Fruit fly (Drosophila melanogaster) whole organism, embryonic: ENCODE data around the gene CG17221.

Experiments
- Ada2b ChIP-seq: fragments of 200-800 bp; sonication (Bioruptor generic); IDR thresholded peaks from 2 replicates; pipeline ENCODE4 v1.3.6; 2022; ENCODE audit warnings: missing biosample characterization, missing genetic modification characterization
- BtbVII ChIP-seq: fragments of 200-800 bp; sonication (Bioruptor generic); optimal IDR thresholded peaks from 3 replicates; lab custom pipeline; 2017; ENCODE audit warnings: missing biosample characterization, mild to moderate bottlenecking, missing genetic modification characterization
- CG1024 ChIP-seq: fragments of 200-800 bp; sonication (Bioruptor generic); IDR thresholded peaks from 2 replicates; pipeline ENCODE4 v1.3.6; 2022; ENCODE audit warnings: missing biosample characterization, missing genetic modification characterization
- CG10431 ChIP-seq: fragments of 200-800 bp; sonication (Bioruptor generic); optimal IDR thresholded peaks from 3 replicates; lab custom pipeline; 2018; ENCODE audit warnings: missing biosample characterization, mild to moderate bottlenecking, missing genetic modification characterization
- CG14965 ChIP-seq: fragments of 200-800 bp; sonication (Bioruptor generic); optimal IDR thresholded peaks from 2 replicates; lab custom pipeline; 2016; ENCODE audit warnings: missing biosample characterization, missing genetic modification characterization, borderline replicate concordance
- CG15696 ChIP-seq: fragments of 200-800 bp; sonication (Bioruptor generic); optimal IDR thresholded peaks from 2 replicates; lab custom pipeline; 2019; ENCODE audit warnings: missing biosample characterization, mild to moderate bottlenecking, missing genetic modification characterization, moderate library complexity
- CG1603 ChIP-seq: fragments of 200-800 bp; sonication (Bioruptor generic); optimal IDR thresholded peaks from 2 replicates; lab custom pipeline; 2019; ENCODE audit warnings: missing biosample characterization, mild to moderate bottlenecking, missing genetic modification characterization, moderate library complexity
- CG17328 ChIP-seq: fragments of 200-800 bp; sonication (Bioruptor generic); IDR thresholded peaks from 2 replicates; pipeline ENCODE4 v1.3.6; 2022; ENCODE audit warnings: missing biosample characterization, missing genetic modification characterization
- CG2712 ChIP-seq: fragments of 200-800 bp; optimal IDR thresholded peaks from 3 replicates; lab custom pipeline; 2019; ENCODE audit warnings: missing biosample characterization, mild to moderate bottlenecking, missing genetic modification characterization, moderate library complexity
- CG32767 ChIP-seq: fragments of 200-800 bp; sonication (Bioruptor generic); IDR thresholded peaks from 2 replicates; pipeline ENCODE4 v1.3.6; 2022; ENCODE audit warnings: missing biosample characterization, missing genetic modification characterization
- CG3726 ChIP-seq: fragments of 200-800 bp; sonication (Bioruptor generic); IDR thresholded peaks from 3 replicates; pipeline ENCODE4, ENCODE4 v1.3.6; 2022; ENCODE audit warnings: missing biosample characterization, missing genetic modification characterization
- CG6654 ChIP-seq: fragments of 200-800 bp; sonication (Bioruptor generic); optimal IDR thresholded peaks from 2 replicates; lab custom pipeline; 2017; ENCODE audit warnings: missing biosample characterization, mild to moderate bottlenecking, missing genetic modification characterization
- CG6689 ChIP-seq: fragments of 200-800 bp; sonication (Bioruptor generic); IDR thresholded peaks from 2 replicates; pipeline ENCODE4 v1.3.6; 2022; ENCODE audit warnings: missing biosample characterization, missing genetic modification characterization
- CG7271 ChIP-seq: fragments of 200-800 bp; sonication (Bioruptor generic); optimal IDR thresholded peaks from 2 replicates; lab custom pipeline; 2018; ENCODE audit warnings: missing biosample characterization, mild to moderate bottlenecking, missing genetic modification characterization, moderate library complexity
- CG8478 ChIP-seq: fragments of >200 bp; optimal IDR thresholded peaks from 2 replicates; lab custom pipeline; 2018
- CG9437 ChIP-seq: fragments of 200-800 bp; sonication (Bioruptor generic); optimal IDR thresholded peaks from 2 replicates; lab custom pipeline; 2018; ENCODE audit warnings: missing biosample characterization, mild to moderate bottlenecking, missing genetic modification characterization
- CG9727 ChIP-seq: fragments of 200-800 bp; sonication (Bioruptor generic); optimal IDR thresholded peaks from 3 replicates; lab custom pipeline; 2017; ENCODE audit warnings: missing biosample characterization, mild to moderate bottlenecking, missing genetic modification characterization
- Dad ChIP-seq: fragments of 200-800 bp; sonication (Bioruptor generic); optimal IDR thresholded peaks from 3 replicates; lab custom pipeline; 2016; ENCODE audit warnings: missing biosample characterization, missing genetic modification characterization
- Fer3 ChIP-seq: fragments of 200-800 bp; sonication (Bioruptor generic); optimal IDR thresholded peaks from 2 replicates; lab custom pipeline; 2018; ENCODE audit warnings: missing biosample characterization, mild to moderate bottlenecking, missing genetic modification characterization, moderate library complexity
- HmgZ ChIP-seq: fragments of 200-800 bp; sonication (Bioruptor generic); optimal IDR thresholded peaks from 2 replicates; lab custom pipeline; 2018; ENCODE audit warnings: missing biosample characterization, mild to moderate bottlenecking, missing genetic modification characterization
- NFAT ChIP-seq: fragments of 200-800 bp; sonication (Bioruptor generic); IDR thresholded peaks from 2 replicates; pipeline ENCODE4 v1.3.6; 2022; ENCODE audit warnings: missing biosample characterization, missing genetic modification characterization
- Nf-YC ChIP-seq: fragments of 200-800 bp; optimal IDR thresholded peaks from 3 replicates; lab custom pipeline; 2019; ENCODE audit warnings: missing biosample characterization, mild to moderate bottlenecking, missing genetic modification characterization, moderate library complexity
- Sin3A ChIP-seq: fragments of >200 bp; optimal IDR thresholded peaks from 2 replicates; lab custom pipeline; 2018
- Usf ChIP-seq: fragments of 200-800 bp; sonication (Bioruptor generic); optimal IDR thresholded peaks from 2 replicates; lab custom pipeline; 2017; ENCODE audit warnings: missing genotype, missing biosample characterization, missing genetic modification characterization
- Vsx1 ChIP-seq: fragments of 200-800 bp; sonication (Bioruptor generic); optimal IDR thresholded peaks from 2 replicates; lab custom pipeline; 2017; ENCODE audit warnings: missing biosample characterization, mild to moderate bottlenecking, missing genetic modification characterization, missing genetic modification reagents
- ara ChIP-seq: fragments of 200-800 bp; sonication (Bioruptor generic); IDR thresholded peaks from 2 replicates; pipeline ENCODE4 v1.3.6; 2022; ENCODE audit warnings: missing biosample characterization, missing genetic modification characterization
- bab2 ChIP-seq: fragments of 200-800 bp; sonication (Bioruptor generic); optimal IDR thresholded peaks from 2 replicates; lab custom pipeline; 2016; ENCODE audit warnings: missing biosample characterization, missing genetic modification characterization
- caup ChIP-seq: fragments of 200-800 bp; sonication (Bioruptor generic); optimal IDR thresholded peaks from 3 replicates; lab custom pipeline; 2017; ENCODE audit warnings: missing biosample characterization, mild to moderate bottlenecking, missing genetic modification characterization, moderate library complexity; ENCODE audit not compliant: severe bottlenecking
- en ChIP-seq: fragments of 200-800 bp; sonication (Bioruptor generic); optimal IDR thresholded peaks from 2 replicates; lab custom pipeline; 2016; ENCODE audit warnings: missing biosample characterization, missing genetic modification characterization
- fd102C ChIP-seq: fragments of 200-800 bp; sonication (Bioruptor generic); optimal IDR thresholded peaks from 2 replicates; lab custom pipeline; 2018; ENCODE audit warnings: missing biosample characterization, mild to moderate bottlenecking, missing genetic modification characterization, moderate library complexity
- fd3F ChIP-seq: fragments of 200-800 bp; sonication (Bioruptor generic); optimal IDR thresholded peaks from 2 replicates; lab custom pipeline; 2018; ENCODE audit warnings: missing biosample characterization, mild to moderate bottlenecking, missing genetic modification characterization, moderate library complexity
- gcm ChIP-seq: fragments of 200-800 bp; sonication (Bioruptor generic); optimal IDR thresholded peaks from 2 replicates; lab custom pipeline; 2019; ENCODE audit warnings: missing biosample characterization, mild to moderate bottlenecking, missing genetic modification characterization, moderate library complexity
- gem ChIP-seq: fragments of 200-800 bp; sonication (Bioruptor generic); optimal IDR thresholded peaks from 2 replicates; lab custom pipeline; 2019; ENCODE audit warnings: missing biosample characterization, mild to moderate bottlenecking, missing genetic modification characterization, moderate library complexity
- hkb ChIP-seq, 2 experiments: fragments of 200-800 bp in 1 of 2; fragments of >200 bp in 1 of 2; sonication (Bioruptor generic) in 1 of 2; IDR thresholded peaks in 1 of 2; optimal IDR thresholded peaks in 1 of 2; 2 replicates each; pipeline versions ENCODE4 v1.3.6 to Lab custom; 2017 to 2022; ENCODE audit warnings: missing biosample characterization in 1 of 2, missing genetic modification characterization in 1 of 2
- inv ChIP-seq: fragments of 200-800 bp; sonication (Bioruptor generic); IDR thresholded peaks from 2 replicates; pipeline ENCODE4 v1.3.6; 2022; ENCODE audit warnings: missing biosample characterization, missing genetic modification characterization; ENCODE audit not compliant: partially characterized antibody
- maf-S ChIP-seq: fragments of 200-800 bp; sonication (Bioruptor generic); optimal IDR thresholded peaks from 2 replicates; lab custom pipeline; 2016; ENCODE audit warnings: missing biosample characterization, missing genetic modification characterization
- pfk ChIP-seq: fragments of 200-800 bp; sonication (Bioruptor generic); optimal IDR thresholded peaks from 2 replicates; lab custom pipeline; 2018; ENCODE audit warnings: missing biosample characterization, mild to moderate bottlenecking, missing genetic modification characterization, moderate library complexity
- prd ChIP-seq, 3 experiments: fragments of >200 bp in 2 of 3; fragments of 200-800 bp in 1 of 3; sonication (Bioruptor generic) in 1 of 3; optimal IDR thresholded peaks in 2 of 3; IDR thresholded peaks in 1 of 3; 2 replicates in 2 of 3; 3 replicates in 1 of 3; pipeline versions ENCODE4 v1.3.6 to Lab custom; 2017 to 2022; ENCODE audit warnings: missing biosample characterization in 1 of 3, missing genetic modification characterization in 1 of 3
- ro ChIP-seq: fragments of 200-800 bp; sonication (Bioruptor generic); IDR thresholded peaks from 2 replicates; pipeline ENCODE4 v1.3.6; 2022; ENCODE audit warnings: missing biosample characterization, missing genetic modification characterization
- sd ChIP-seq: fragments of 200-800 bp; sonication (Bioruptor generic); optimal IDR thresholded peaks from 3 replicates; lab custom pipeline; 2018; ENCODE audit warnings: missing biosample characterization, mild to moderate bottlenecking, missing genetic modification characterization, moderate library complexity
- sim ChIP-seq: fragments of 200-800 bp; sonication (Bioruptor generic); IDR thresholded peaks from 2 replicates; pipeline ENCODE4 v1.3.6; 2022; ENCODE audit warnings: missing biosample characterization, missing genetic modification characterization
- sna ChIP-seq: fragments of 200-800 bp; sonication (Bioruptor generic); IDR thresholded peaks from 2 replicates; pipeline ENCODE4 v1.3.6; 2022; ENCODE audit warnings: missing biosample characterization, missing genetic modification characterization; ENCODE audit not compliant: partially characterized antibody
- stwl ChIP-seq: fragments of 200-800 bp; sonication (Bioruptor generic); optimal IDR thresholded peaks from 3 replicates; lab custom pipeline; 2018; ENCODE audit warnings: missing biosample characterization, mild to moderate bottlenecking, missing genetic modification characterization, moderate library complexity
- tgo ChIP-seq: fragments of 200-800 bp; sonication (Bioruptor generic); IDR thresholded peaks from 3 replicates; pipeline ENCODE4 v1.3.6; 2022; ENCODE audit warnings: missing biosample characterization, missing genetic modification characterization
- tin ChIP-seq: fragments of 200-800 bp; sonication (Bioruptor generic); optimal IDR thresholded peaks from 3 replicates; lab custom pipeline; 2016; ENCODE audit warnings: missing biosample characterization, missing genetic modification characterization
- trem ChIP-seq: fragments of 200-800 bp; optimal IDR thresholded peaks from 3 replicates; lab custom pipeline; 2019; ENCODE audit warnings: missing biosample characterization, mild to moderate bottlenecking, missing genetic modification characterization, moderate library complexity
- trh ChIP-seq: fragments of 200-800 bp; sonication (Bioruptor generic); optimal IDR thresholded peaks from 2 replicates; lab custom pipeline; 2016; ENCODE audit warnings: missing biosample characterization, missing genetic modification characterization
- unc-4 ChIP-seq: fragments of 200-800 bp; sonication (Bioruptor generic); IDR thresholded peaks from 2 replicates; pipeline ENCODE4 v1.3.6; 2022; ENCODE audit warnings: missing biosample characterization, missing genetic modification characterization; ENCODE audit not compliant: partially characterized antibody
- usp ChIP-seq: fragments of >200 bp; optimal IDR thresholded peaks from 2 replicates; lab custom pipeline; 2017; ENCODE audit warnings: missing biosample characterization, missing genetic modification characterization

Gene CG17221

DNA sequence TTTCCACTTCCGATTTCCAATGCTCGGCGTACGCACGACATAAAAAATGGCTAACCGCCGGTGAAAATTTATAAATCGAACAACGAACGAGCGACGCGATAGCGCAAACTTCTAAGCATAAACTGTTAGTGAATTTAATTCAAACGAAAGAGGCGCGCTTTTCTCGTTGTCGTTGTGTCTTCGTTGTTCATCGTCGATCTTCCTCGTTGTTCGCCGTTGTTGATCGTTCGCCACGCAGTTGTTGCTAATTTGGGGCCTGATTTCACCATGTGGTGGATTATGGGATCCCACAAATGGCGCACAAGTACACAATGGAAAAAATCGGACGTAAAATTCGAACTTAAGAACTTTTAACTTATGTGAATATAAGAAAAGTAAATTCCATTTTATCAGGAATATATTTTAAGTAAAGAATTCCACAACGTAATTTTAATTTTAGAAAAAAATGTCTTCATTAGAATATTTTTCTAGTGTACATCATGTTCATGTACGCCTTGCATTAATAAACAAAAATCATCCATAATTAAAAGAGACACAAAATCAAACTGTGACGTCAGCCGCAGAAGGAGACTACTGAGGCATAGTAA lies 46.6 kb downstream of the CG17221 start (continued):
- TF ChIP-seq CG14965 (no peak), trh (GFP tag; lab: Kevin White, UChicago) (no peak), BtbVII (peak; percentile 53), CG9727 (peak; percentile 69), trem (tag; lab: Kevin White, UChicago) (peak; percentile 24), en (GFP tag; lab: Kevin White, UChicago) (no peak), caup (GFP tag; lab: Kevin White, UChicago) (peak; percentile 69), bab2 (GFP tag; lab: Kevin White, UChicago) (peak; percentile 59), pfk (GFP tag; lab: Kevin White, UChicago) (no peak), Usf (GFP tag; lab: Kevin White, UChicago) (no peak), gcm (GFP tag; lab: Kevin White, UChicago) (peak; percentile 53), HmgZ (tag; lab: Kevin White, UChicago) (peak; percentile 71), CG15696 (peak; percentile 5), Fer3 (tag; lab: Kevin White, UChicago) (peak; percentile 84), tin (peak; percentile 44), CG6689 (GFP tag; lab: Robert Waterston, UW) (peak; percentile 59; the same call in 1 of the 2 replicates), inv (no peak), hkb (optimal IDR thresholded peaks at IDR 0.05; lab: Kevin White, UChicago) (no peak), hkb (GFP tag; IDR thresholded peaks at IDR 0.05; lab: Robert Waterston, UW) (peak; percentile 80; the same call in 1 of the 2 replicates), CG1603 (tag; lab: Kevin White, UChicago) (peak; percentile 15), CG2712 (tag; lab: Kevin White, UChicago) (peak; percentile 75), gem (peak; percentile 86), tgo (GFP tag; lab: Robert Waterston, UW) (peak; percentile 73), CG9437 (GFP tag; lab: Kevin White, UChicago) (peak; percentile 64), sim (no peak), ara (GFP tag; lab: Robert Waterston, UW) (no peak), NFAT (peak; percentile 39; the same call in 1 of the 2 replicates), ro (GFP tag; lab: Robert Waterston, UW) (no peak), prd (optimal IDR thresholded peaks at IDR 0.05; lab: Kevin White, UChicago) (no peak), prd (GFP tag; IDR thresholded peaks at IDR 0.05; lab: Robert Waterston, UW) (peak; percentile 64; the same call in 2 of the 3 replicates), fd3F (GFP tag; lab: Kevin White, UChicago) (peak; percentile 73), sna (no peak), fd102C (no peak), CG6654 (GFP tag; lab: Kevin White, UChicago) (no peak), CG1024 (no peak), Ada2b (GFP tag; lab: Robert Waterston, UW) (peak; percentile 59), maf-S (peak; percentile 31), CG32767 (GFP tag; lab: Robert Waterston, UW) (no peak; the same call in 1 of the 2 replicates), CG3726 (GFP tag; lab: Robert Waterston, UW) (0 out of 3 replicates have a peak, but pooled peaks have one; percentile 10), CG17328 (GFP tag; lab: Robert Waterston, UW) (peak; percentile 39; the same call in 1 of the 2 replicates), Vsx1 (GFP tag; lab: Kevin White, UChicago) (peak; percentile 50), Dad (peak; percentile 9), CG7271 (tag; lab: Kevin White, UChicago) (no peak), unc-4 (GFP tag; lab: Robert Waterston, UW) (no peak), Sin3A (lab: Kevin White, UChicago) (no peak), CG8478 (no peak), CG10431 (GFP tag; lab: Kevin White, UChicago) (no peak), usp (no peak), Nf-YC (tag; lab: Kevin White, UChicago) (peak; percentile 48), stwl (tag; lab: Kevin White, UChicago) (no peak), sd (peak; percentile 29)
